Fruit fly (Drosophila melanogaster) whole organism, embryonic: ENCODE data around the gene SdhC.

Experiments used
- B-H1 ChIP-seq: fragments of 200-800 bp; sonication (Bioruptor generic); IDR thresholded peaks from 3 replicates; pipeline ENCODE4 v1.3.6; 2022; ENCODE audit warnings: missing biosample characterization, missing genetic modification characterization
- Bgb ChIP-seq: fragments of 200-800 bp; sonication (Bioruptor generic); IDR thresholded peaks from 2 replicates; pipeline ENCODE4 v1.3.6; 2022; ENCODE audit warnings: missing biosample characterization, missing genetic modification characterization; ENCODE audit not compliant: partially characterized antibody
- CG11093 ChIP-seq: fragments of 200-800 bp; sonication (Bioruptor generic); IDR thresholded peaks from 3 replicates; pipeline ENCODE4 v1.3.6; 2022; ENCODE audit warnings: missing biosample characterization, missing genetic modification characterization
- CG11456 ChIP-seq: fragments of 200-800 bp; sonication (Bioruptor generic); IDR thresholded peaks from 3 replicates; pipeline ENCODE4 v1.3.6; 2022; ENCODE audit warnings: missing biosample characterization, missing genetic modification characterization
- CG13424 ChIP-seq: fragments of 200-800 bp; sonication (Bioruptor generic); optimal IDR thresholded peaks from 2 replicates; lab custom pipeline; 2019; ENCODE audit warnings: missing biosample characterization, mild to moderate bottlenecking, missing genetic modification characterization, moderate library complexity
- CG14667 ChIP-seq: fragments of 200-800 bp; sonication (Bioruptor generic); IDR thresholded peaks from 2 replicates; pipeline ENCODE4 v1.3.6; 2022; ENCODE audit warnings: missing biosample characterization, missing genetic modification characterization
- CG14965 ChIP-seq: fragments of 200-800 bp; sonication (Bioruptor generic); optimal IDR thresholded peaks from 2 replicates; lab custom pipeline; 2016; ENCODE audit warnings: missing biosample characterization, missing genetic modification characterization, borderline replicate concordance
- CG15269 ChIP-seq: fragments of 200-800 bp; sonication (Bioruptor generic); optimal IDR thresholded peaks from 2 replicates; lab custom pipeline; 2018; ENCODE audit warnings: missing biosample characterization, mild to moderate bottlenecking, missing genetic modification characterization, moderate library complexity
- CG1529 ChIP-seq: fragments of 200-800 bp; sonication (Bioruptor generic); optimal IDR thresholded peaks from 3 replicates; lab custom pipeline; 2018; ENCODE audit warnings: missing biosample characterization, missing genetic modification characterization
- CG17328 ChIP-seq: fragments of 200-800 bp; sonication (Bioruptor generic); IDR thresholded peaks from 2 replicates; pipeline ENCODE4 v1.3.6; 2022; ENCODE audit warnings: missing biosample characterization, missing genetic modification characterization
- CG18011 ChIP-seq: fragments of 200-800 bp; sonication (Bioruptor generic); optimal IDR thresholded peaks from 2 replicates; lab custom pipeline; 2017; ENCODE audit warnings: missing biosample characterization, missing genetic modification characterization, mild to moderate bottlenecking, moderate library complexity, missing genotype
- CG1832 ChIP-seq: fragments of 200-800 bp; sonication (Bioruptor generic); optimal IDR thresholded peaks from 2 replicates; lab custom pipeline; 2017; ENCODE audit warnings: missing biosample characterization, mild to moderate bottlenecking, missing genetic modification characterization, inconsistent platforms
- CG34376 ChIP-seq: fragments of 200-800 bp; sonication (Bioruptor generic); optimal IDR thresholded peaks from 2 replicates; lab custom pipeline; 2018; ENCODE audit warnings: missing biosample characterization, mild to moderate bottlenecking, missing genetic modification characterization
- CG42726 ChIP-seq: fragments of 200-800 bp; sonication (Bioruptor generic); IDR thresholded peaks from 2 replicates; pipeline ENCODE4 v1.3.6; 2022; ENCODE audit warnings: missing biosample characterization, missing genetic modification characterization; ENCODE audit not compliant: partially characterized antibody
- CG4854 ChIP-seq: fragments of 200-800 bp; sonication (Bioruptor generic); optimal IDR thresholded peaks from 2 replicates; lab custom pipeline; 2016; ENCODE audit warnings: missing biosample characterization, missing genetic modification characterization, inconsistent platforms
- CG6689 ChIP-seq: fragments of 200-800 bp; sonication (Bioruptor generic); IDR thresholded peaks from 2 replicates; pipeline ENCODE4 v1.3.6; 2022; ENCODE audit warnings: missing biosample characterization, missing genetic modification characterization
- CG6765 ChIP-seq: fragments of 200-800 bp; sonication (Bioruptor generic); optimal IDR thresholded peaks from 3 replicates; lab custom pipeline; 2017; ENCODE audit warnings: missing biosample characterization, mild to moderate bottlenecking, missing genetic modification characterization
- CG8359 ChIP-seq: fragments of 200-800 bp; sonication (Bioruptor generic); optimal IDR thresholded peaks from 2 replicates; lab custom pipeline; 2017; ENCODE audit warnings: missing biosample characterization, mild to moderate bottlenecking, missing genetic modification characterization, borderline replicate concordance
- CG8765 ChIP-seq: fragments of 200-800 bp; sonication (Bioruptor generic); IDR thresholded peaks from 2 replicates; pipeline ENCODE4 v1.3.6; 2022; ENCODE audit warnings: missing biosample characterization, missing genetic modification characterization
- CG9215 ChIP-seq: fragments of 200-800 bp; sonication (Bioruptor generic); IDR thresholded peaks from 2 replicates; pipeline ENCODE4 v1.3.6; 2022; ENCODE audit warnings: missing biosample characterization, missing genetic modification characterization
- D ChIP-seq, 2 experiments: fragments of 200-800 bp in 1 of 2; fragments of >200 bp in 1 of 2; sonication (Bioruptor generic) in 1 of 2; optimal IDR thresholded peaks; 2 replicates in 1 of 2; 3 replicates in 1 of 2; lab custom pipeline; 2017; ENCODE audit warnings: mild to moderate bottlenecking in 1 of 2, missing biosample characterization in 1 of 2, missing genetic modification characterization in 1 of 2, missing genetic modification reagents in 1 of 2
- D19A ChIP-seq: fragments of 200-800 bp; optimal IDR thresholded peaks from 3 replicates; lab custom pipeline; 2019; ENCODE audit warnings: missing biosample characterization, mild to moderate bottlenecking, missing genetic modification characterization, moderate library complexity
- Deaf1 ChIP-seq: fragments of 200-800 bp; optimal IDR thresholded peaks from 3 replicates; lab custom pipeline; 2019; ENCODE audit warnings: missing biosample characterization, mild to moderate bottlenecking, missing genetic modification characterization, moderate library complexity
- Dfd ChIP-seq, 2 experiments: fragments of >200 bp; optimal IDR thresholded peaks; 2 replicates each; lab custom pipeline; 2017; ENCODE audit warnings: missing biosample characterization in 2 of 2, missing genetic modification characterization in 2 of 2
- NFAT ChIP-seq: fragments of 200-800 bp; sonication (Bioruptor generic); IDR thresholded peaks from 2 replicates; pipeline ENCODE4 v1.3.6; 2022; ENCODE audit warnings: missing biosample characterization, missing genetic modification characterization
- Pdp1 ChIP-seq, 2 experiments: fragments of 200-800 bp; sonication (Bioruptor generic); optimal IDR thresholded peaks; 3 replicates each; lab custom pipeline; 2016; ENCODE audit warnings: missing biosample characterization in 2 of 2, missing genetic modification characterization in 2 of 2, mild to moderate bottlenecking in 1 of 2, moderate library complexity in 1 of 2
- Ravus ChIP-seq: fragments of 200-800 bp; sonication (Bioruptor generic); IDR thresholded peaks from 2 replicates; pipeline ENCODE4 v1.3.6; 2022; ENCODE audit warnings: missing biosample characterization, missing genetic modification characterization
- Rfx ChIP-seq: fragments of 200-800 bp; sonication (Bioruptor generic); IDR thresholded peaks from 2 replicates; pipeline ENCODE4 v1.3.6; 2022; ENCODE audit warnings: missing biosample characterization, missing genetic modification characterization
- cas ChIP-seq: fragments of 200-800 bp; sonication (Bioruptor generic); IDR thresholded peaks from 2 replicates; pipeline ENCODE4 v1.3.6; 2022; ENCODE audit warnings: missing biosample characterization, missing genetic modification characterization
- corto ChIP-seq: fragments of 200-800 bp; sonication (Bioruptor generic); optimal IDR thresholded peaks from 2 replicates; lab custom pipeline; 2016; ENCODE audit warnings: missing biosample characterization, mild to moderate bottlenecking, missing genetic modification characterization, moderate library complexity
- danr ChIP-seq: fragments of 200-800 bp; sonication (Bioruptor generic); IDR thresholded peaks from 2 replicates; pipeline ENCODE4 v1.3.6; 2022; ENCODE audit warnings: missing biosample characterization, missing genetic modification characterization
- ems ChIP-seq: fragments of 200-800 bp; sonication (Bioruptor generic); optimal IDR thresholded peaks from 3 replicates; lab custom pipeline; 2016; ENCODE audit warnings: missing biosample characterization, missing genetic modification characterization
- ftz-f1 ChIP-seq: fragments of 200-800 bp; sonication (Bioruptor generic); optimal IDR thresholded peaks from 2 replicates; lab custom pipeline; 2016; ENCODE audit warnings: missing biosample characterization, missing genetic modification characterization
- fu2 ChIP-seq: fragments of 200-800 bp; sonication (Bioruptor generic); optimal IDR thresholded peaks from 2 replicates; lab custom pipeline; 2016; ENCODE audit warnings: missing biosample characterization, missing genetic modification characterization
- ind ChIP-seq: fragments of 200-800 bp; sonication (Bioruptor generic); optimal IDR thresholded peaks from 3 replicates; lab custom pipeline; 2016; ENCODE audit warnings: missing biosample characterization, missing genetic modification characterization
- jumu ChIP-seq: fragments of 200-800 bp; sonication (Bioruptor generic); optimal IDR thresholded peaks from 3 replicates; lab custom pipeline; 2016; ENCODE audit warnings: missing biosample characterization, missing genetic modification characterization
- pan ChIP-seq, 4 experiments: fragments of >200 bp in 3 of 4; fragments of 200-800 bp in 1 of 4; sonication (Bioruptor generic) in 1 of 4; optimal IDR thresholded peaks in 3 of 4; IDR thresholded peaks in 1 of 4; 2 replicates each; pipeline versions ENCODE4 v1.3.6 to Lab custom; 2017 to 2022; ENCODE audit warnings: missing biosample characterization in 2 of 4, missing genetic modification characterization in 2 of 4, mixed read lengths in 1 of 4
- pita ChIP-seq: fragments of 200-800 bp; sonication (Bioruptor generic); optimal IDR thresholded peaks from 2 replicates; lab custom pipeline; 2017; ENCODE audit warnings: missing biosample characterization, mild to moderate bottlenecking, missing genetic modification characterization
- salm ChIP-seq: fragments of 200-800 bp; sonication (Bioruptor generic); optimal IDR thresholded peaks from 2 replicates; lab custom pipeline; 2018; ENCODE audit warnings: missing biosample characterization, mild to moderate bottlenecking, missing genetic modification characterization
- seq ChIP-seq: fragments of 200-800 bp; sonication (Bioruptor generic); IDR thresholded peaks from 2 replicates; pipeline ENCODE4 v1.3.6; 2022; ENCODE audit warnings: missing biosample characterization, missing genetic modification characterization
- shn ChIP-seq: fragments of 200-800 bp; sonication (Bioruptor generic); optimal IDR thresholded peaks from 3 replicates; lab custom pipeline; 2016; ENCODE audit warnings: missing biosample characterization, missing genetic modification characterization
- slbo ChIP-seq: fragments of 200-800 bp; sonication (Bioruptor generic); IDR thresholded peaks from 2 replicates; pipeline ENCODE4 v1.3.6; 2022; ENCODE audit warnings: missing biosample characterization, missing genetic modification characterization
- slp2 ChIP-seq: fragments of 200-800 bp; sonication (Bioruptor generic); optimal IDR thresholded peaks from 2 replicates; lab custom pipeline; 2016; ENCODE audit warnings: missing biosample characterization, missing genetic modification characterization
- sob ChIP-seq: fragments of 200-800 bp; sonication (Bioruptor generic); IDR thresholded peaks from 2 replicates; pipeline ENCODE4 v1.3.6; 2022; ENCODE audit warnings: missing biosample characterization, missing genetic modification characterization
- sug ChIP-seq: fragments of 200-800 bp; optimal IDR thresholded peaks from 2 replicates; lab custom pipeline; 2019; ENCODE audit warnings: missing biosample characterization, mild to moderate bottlenecking, missing genetic modification characterization, moderate library complexity
- tap ChIP-seq: fragments of 200-800 bp; optimal IDR thresholded peaks from 3 replicates; lab custom pipeline; 2019; ENCODE audit warnings: missing biosample characterization, mild to moderate bottlenecking, missing genetic modification characterization, moderate library complexity
- tup ChIP-seq: fragments of 200-800 bp; sonication (Bioruptor generic); optimal IDR thresholded peaks from 2 replicates; lab custom pipeline; 2016; ENCODE audit warnings: missing biosample characterization, mild to moderate bottlenecking, missing genetic modification characterization, moderate library complexity
- usp ChIP-seq: fragments of >200 bp; optimal IDR thresholded peaks from 2 replicates; lab custom pipeline; 2017; ENCODE audit warnings: missing biosample characterization, missing genetic modification characterization
- vfl ChIP-seq: fragments of 200-800 bp; sonication (Bioruptor generic); optimal IDR thresholded peaks from 2 replicates; lab custom pipeline; 2016; ENCODE audit warnings: missing biosample characterization, missing genetic modification characterization
- wor ChIP-seq: fragments of 200-800 bp; sonication (Bioruptor generic); IDR thresholded peaks from 2 replicates; pipeline ENCODE4 v1.3.6; 2022; ENCODE audit warnings: missing biosample characterization, missing genetic modification characterization

The SdhC gene

DNA sequence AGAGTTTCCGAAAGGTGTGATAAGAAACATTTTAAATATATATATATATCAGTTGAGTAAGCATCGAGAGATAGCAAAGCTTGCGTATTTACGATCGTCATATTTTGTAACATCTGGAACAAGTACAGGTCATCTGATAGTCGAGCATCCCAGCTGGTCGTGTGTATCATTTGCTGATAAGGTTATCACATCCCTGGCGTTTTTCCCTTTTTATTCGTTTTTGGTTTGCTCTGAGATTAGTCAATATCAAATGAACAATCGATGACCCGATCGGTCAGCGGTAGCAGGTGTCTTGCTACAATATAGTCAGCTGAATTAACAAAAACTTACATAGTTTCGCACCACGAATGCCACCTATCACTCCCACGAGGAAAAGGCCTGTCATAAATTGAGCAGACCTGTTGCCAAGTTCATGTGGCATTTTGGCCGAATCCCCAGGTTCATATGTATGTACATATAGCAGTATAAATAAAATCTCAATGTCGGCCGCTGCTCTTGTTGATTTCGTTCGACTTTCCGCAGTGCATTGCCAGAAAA is 8.7 kb downstream of the SdhC start (continued):
- no peak for TF ChIP-seq ftz-f1 (GFP tag; lab: Kevin White, UChicago)
- TF ChIP-seq corto (GFP tag; lab: Kevin White, UChicago): peak; percentile 76
- peak; percentile 74 for TF ChIP-seq sug (tag; lab: Kevin White, UChicago)
- peak; percentile 75 for TF ChIP-seq Rfx (GFP tag; lab: Robert Waterston, UW)
- peak; percentile 47 for TF ChIP-seq tap (tag; lab: Kevin White, UChicago)
- TF ChIP-seq Ravus (GFP tag; lab: Robert Waterston, UW): no peak
- peak; percentile 59 for TF ChIP-seq D19A (tag; lab: Kevin White, UChicago)
- TF ChIP-seq CG1529 (GFP tag; lab: Kevin White, UChicago): no peak
- TF ChIP-seq slp2 (GFP tag; lab: Kevin White, UChicago): no peak
- no peak for TF ChIP-seq cas (GFP tag; lab: Robert Waterston, UW)
- TF ChIP-seq Dfd (GFP tag; optimal IDR thresholded peaks at IDR 0.05; lab: Kevin White, UChicago): no peak
- peak; percentile 61 for TF ChIP-seq ind (GFP tag; lab: Kevin White, UChicago)
- TF ChIP-seq sob (GFP tag; lab: Robert Waterston, UW): peak; percentile 73; the same call in 1 of the 2 replicates
- peak; percentile 53 for TF ChIP-seq CG13424 (tag; lab: Kevin White, UChicago)
- peak; percentile 15 for TF ChIP-seq ems (GFP tag; lab: Kevin White, UChicago)
- peak in 1 of 2 experiments; percentile 66 for TF ChIP-seq Pdp1 (GFP tag; optimal IDR thresholded peaks at IDR 0.05; lab: Kevin White, UChicago)
- TF ChIP-seq CG14965: no peak
- no peak for TF ChIP-seq CG4854 (GFP tag; lab: Kevin White, UChicago)
- no peak for TF ChIP-seq CG14667
- TF ChIP-seq seq (GFP tag; lab: Robert Waterston, UW): peak; percentile 48; the same call in 1 of the 2 replicates
- peak; percentile 39; the same call in 1 of the 2 replicates for TF ChIP-seq CG17328 (GFP tag; lab: Robert Waterston, UW)
- TF ChIP-seq CG15269 (tag; lab: Kevin White, UChicago): peak; percentile 76
- TF ChIP-seq CG6689: peak; percentile 56
- no peak for TF ChIP-seq D (optimal IDR thresholded peaks at IDR 0.05; lab: Kevin White, UChicago)
- TF ChIP-seq D (GFP tag; optimal IDR thresholded peaks at IDR 0.05; lab: Kevin White, UChicago): no peak
- TF ChIP-seq danr (GFP tag; lab: Robert Waterston, UW): no peak
- TF ChIP-seq CG18011 (GFP tag; lab: Kevin White, UChicago): no peak
- TF ChIP-seq vfl (GFP tag; lab: Kevin White, UChicago): no peak
- TF ChIP-seq CG6765: no peak
- no peak for TF ChIP-seq NFAT (GFP tag; lab: Robert Waterston, UW)
- TF ChIP-seq Bgb (GFP tag; lab: Robert Waterston, UW): no peak
- no peak for TF ChIP-seq usp (GFP tag; lab: Kevin White, UChicago)
- TF ChIP-seq CG8359 (GFP tag; lab: Kevin White, UChicago): no peak
- no peak for TF ChIP-seq B-H1 (GFP tag; lab: Robert Waterston, UW)
- peak; percentile 21; the same call in 1 of the 2 replicates for TF ChIP-seq wor
- no peak for TF ChIP-seq CG11456 (GFP tag; lab: Robert Waterston, UW)
- TF ChIP-seq pan (optimal IDR thresholded peaks at IDR 0.05; lab: Kevin White, UChicago): no peak
- peak in 1 of 2 experiments; percentile 69 for TF ChIP-seq pan (GFP tag; optimal IDR thresholded peaks at IDR 0.05 in 1 of 2, IDR thresholded peaks at IDR 0.05 in 1 of 2)
- no peak for TF ChIP-seq tup (GFP tag; lab: Kevin White, UChicago)
- TF ChIP-seq CG34376 (GFP tag; lab: Kevin White, UChicago): peak; percentile 49
- peak; percentile 20 for TF ChIP-seq salm (tag; lab: Kevin White, UChicago)
- no peak for TF ChIP-seq pita (GFP tag; lab: Kevin White, UChicago)
- no peak for TF ChIP-seq CG1832 (GFP tag; lab: Kevin White, UChicago)
- peak; percentile 76 for TF ChIP-seq slbo (GFP tag; lab: Robert Waterston, UW)
- no peak for TF ChIP-seq CG11093 (GFP tag; lab: Robert Waterston, UW)
- TF ChIP-seq CG42726: no peak
- TF ChIP-seq jumu: no peak
- no peak for TF ChIP-seq shn (GFP tag; lab: Kevin White, UChicago)
- peak; percentile 26 for TF ChIP-seq Deaf1 (tag; lab: Kevin White, UChicago)
- TF ChIP-seq CG8765 (GFP tag; lab: Robert Waterston, UW): no peak
- peak; percentile 41; the same call in 1 of the 2 replicates for TF ChIP-seq CG9215 (GFP tag; lab: Robert Waterston, UW)
- no peak for TF ChIP-seq fu2 (GFP tag; lab: Kevin White, UChicago)
